Fruit fly (Drosophila melanogaster): ENCODE results near the gene Sec61gamma.

Sec61gamma gene

dm6 chrX:19679207-19679606 is 36.1 kb downstream of the Sec61gamma start (continued):
- TF ChIP-seq Xrp1 (GFP tag; IDR thresholded peaks at IDR 0.05) (no peak), pros (GFP tag; optimal IDR thresholded peaks at IDR 0.05) (no peak), CG10462 (GFP tag; optimal IDR thresholded peaks at IDR 0.05) (no peak), Hand (GFP tag; optimal IDR thresholded peaks at IDR 0.05) (no peak), Pdp1 (GFP tag; optimal IDR thresholded peaks at IDR 0.05) (peak in 1 of 2 experiments; percentile 9), al (GFP tag; IDR thresholded peaks at IDR 0.05) (no peak)

- TF ChIP-seq CG10366 (GFP tag; IDR thresholded peaks at IDR 0.05), result no peak
- peak; percentile 3; the same call in 1 of the 2 replicates for TF ChIP-seq NFAT (GFP tag; IDR thresholded peaks at IDR 0.05)
- TF ChIP-seq hbn (GFP tag; IDR thresholded peaks at IDR 0.05; ENCODE audit: partially characterized antibody), result peak; percentile 87
- peak; percentile 92 for TF ChIP-seq yki (optimal IDR thresholded peaks at IDR 0.05)
- no peak for TF ChIP-seq lmd (GFP tag; IDR thresholded peaks at IDR 0.05)
- no peak for TF ChIP-seq bab2 (GFP tag; optimal IDR thresholded peaks at IDR 0.05)
- no peak for TF ChIP-seq CG10431 (GFP tag; optimal IDR thresholded peaks at IDR 0.05)
- no peak for TF ChIP-seq CG17568 (GFP tag; optimal IDR thresholded peaks at IDR 0.05)
- TF ChIP-seq ftz-f1 (GFP tag; optimal IDR thresholded peaks at IDR 0.05), result peak; percentile 86
- TF ChIP-seq HmgD (GFP tag; optimal IDR thresholded peaks at IDR 0.05), result peak; percentile 1
- peak; percentile 68 for TF ChIP-seq zen2 (GFP tag; IDR thresholded peaks at IDR 0.05; ENCODE audit: partially characterized antibody)
- TF ChIP-seq vnd (GFP tag; IDR thresholded peaks at IDR 0.05; ENCODE audit: partially characterized antibody), result peak; percentile 96
- TF ChIP-seq mirr (GFP tag; optimal IDR thresholded peaks at IDR 0.05), result peak; percentile 4
- peak; percentile 17 for TF ChIP-seq CG30403 (GFP tag; optimal IDR thresholded peaks at IDR 0.05)
- peak; percentile 63 for TF ChIP-seq hkb (optimal IDR thresholded peaks at IDR 0.05)
- 0 out of 2 replicates have a peak, but pooled peaks have one; percentile 22 for TF ChIP-seq hkb (GFP tag; IDR thresholded peaks at IDR 0.05)
- TF ChIP-seq CG12236 (GFP tag; optimal IDR thresholded peaks at IDR 0.05), result peak; percentile 22
- TF ChIP-seq ato (GFP tag; IDR thresholded peaks at IDR 0.05; ENCODE audit: partially characterized antibody), result peak; percentile 82
- TF ChIP-seq Dll (GFP tag; IDR thresholded peaks at IDR 0.05; ENCODE audit: partially characterized antibody), result peak; percentile 93
- TF ChIP-seq kay (GFP tag; optimal IDR thresholded peaks at IDR 0.05), result peak; percentile 71
- peak; percentile 57 for TF ChIP-seq trem (tag; optimal IDR thresholded peaks at IDR 0.05)
- peak; percentile 44 for TF ChIP-seq CG17385 (GFP tag; optimal IDR thresholded peaks at IDR 0.05)
- TF ChIP-seq unc-4 (GFP tag; IDR thresholded peaks at IDR 0.05; ENCODE audit: partially characterized antibody), result peak; percentile 90
- no peak for TF ChIP-seq CG11695 (GFP tag; IDR thresholded peaks at IDR 0.05)
- no peak for TF ChIP-seq twi (tag; optimal IDR thresholded peaks at IDR 0.05)
- no peak for TF ChIP-seq ken (GFP tag; IDR thresholded peaks at IDR 0.05)
- peak; percentile 1 for TF ChIP-seq CoRest (tag; optimal IDR thresholded peaks at IDR 0.05)
- TF ChIP-seq Nf-YC (tag; optimal IDR thresholded peaks at IDR 0.05), result peak; percentile 53
- TF ChIP-seq CG6254 (GFP tag; optimal IDR thresholded peaks at IDR 0.05), result no peak
- TF ChIP-seq Antp (GFP tag; optimal IDR thresholded peaks at IDR 0.05), result no peak
- no peak for TF ChIP-seq vfl (GFP tag; optimal IDR thresholded peaks at IDR 0.05)
- TF ChIP-seq CG34376 (GFP tag; optimal IDR thresholded peaks at IDR 0.05), result peak; percentile 84
- peak; percentile 7 for TF ChIP-seq Side (GFP tag; optimal IDR thresholded peaks at IDR 0.05)
- TF ChIP-seq Lhr (GFP tag; optimal IDR thresholded peaks at IDR 0.05), result peak; percentile 39
- peak in 1 of 2 experiments; percentile 36 for TF ChIP-seq Pdp1 (GFP tag; optimal IDR thresholded peaks at IDR 0.05)
- no peak for TF ChIP-seq CG5245 (GFP tag; optimal IDR thresholded peaks at IDR 0.05)
- TF ChIP-seq psq (GFP tag; optimal IDR thresholded peaks at IDR 0.05), result no peak
- no peak; the same call in 1 of the 2 replicates for TF ChIP-seq onecut (GFP tag; IDR thresholded peaks at IDR 0.05)
- peak; percentile 93 for TF ChIP-seq nerfin-2 (GFP tag; IDR thresholded peaks at IDR 0.05; ENCODE audit: partially characterized antibody)
- no peak for TF ChIP-seq dati (GFP tag; IDR thresholded peaks at IDR 0.05)
- peak in 1 of 2 experiments; percentile 25 for TF ChIP-seq bsh (GFP tag; optimal IDR thresholded peaks at IDR 0.05)
- peak; percentile 58 for TF ChIP-seq Sry-β (GFP tag; optimal IDR thresholded peaks at IDR 0.05)
These were observed 40.1 kb downstream of the Sec61gamma start, which contains the start of the genes dome and Ubqn for dm6 chrX:19683040-19683875. TSS of gene dome (minus strand) at chrX:19683518. TSS of gene Ubqn (plus strand) at chrX:19683808.

Measured in whole organism, embryonic.